Fruit fly (Drosophila melanogaster) whole organism, embryonic: ENCODE data around the gene CG14252.
A peak's percentile ranks its signal among the peaks of the same experiment; 100 is the strongest.

Experiments used
- Ada2b ChIP-seq: fragments of 200-800 bp; sonication (Bioruptor generic); IDR thresholded peaks from 2 replicates; pipeline ENCODE4 v1.3.6; 2022; ENCODE audit warnings: missing biosample characterization, missing genetic modification characterization
- Antp ChIP-seq: fragments of 200-800 bp; sonication (Bioruptor generic); optimal IDR thresholded peaks from 3 replicates; lab custom pipeline; 2016; ENCODE audit warnings: missing biosample characterization, missing genetic modification characterization
- Asciz ChIP-seq: fragments of 200-800 bp; sonication (Bioruptor generic); optimal IDR thresholded peaks from 2 replicates; lab custom pipeline; 2017; ENCODE audit warnings: missing biosample characterization, mild to moderate bottlenecking, missing genetic modification characterization, missing genetic modification reagents
- Blimp-1 ChIP-seq: fragments of 200-800 bp; sonication (Bioruptor generic); optimal IDR thresholded peaks from 3 replicates; lab custom pipeline; 2018; ENCODE audit warnings: missing biosample characterization, missing genetic modification characterization, mild to moderate bottlenecking, moderate library complexity, missing genetic modification reagents
- CG10654 ChIP-seq: fragments of 200-800 bp; sonication (Bioruptor generic); optimal IDR thresholded peaks from 2 replicates; lab custom pipeline; 2016; ENCODE audit warnings: missing biosample characterization, missing genetic modification characterization
- CG12155 ChIP-seq: fragments of 200-800 bp; sonication (Bioruptor generic); optimal IDR thresholded peaks from 3 replicates; lab custom pipeline; 2016; ENCODE audit warnings: missing biosample characterization, missing genetic modification characterization
- CG1233 ChIP-seq: fragments of 200-800 bp; sonication (Bioruptor generic); optimal IDR thresholded peaks from 4 replicates; lab custom pipeline; 2018; ENCODE audit warnings: missing biosample characterization, mild to moderate bottlenecking, missing genetic modification characterization
- CG14667 ChIP-seq: fragments of 200-800 bp; sonication (Bioruptor generic); IDR thresholded peaks from 2 replicates; pipeline ENCODE4 v1.3.6; 2022; ENCODE audit warnings: missing biosample characterization, missing genetic modification characterization
- CG15601 ChIP-seq: fragments of 200-800 bp; sonication (Bioruptor generic); optimal IDR thresholded peaks from 3 replicates; lab custom pipeline; 2019; ENCODE audit warnings: missing biosample characterization, mild to moderate bottlenecking, missing genetic modification characterization, moderate library complexity
- CG16779 ChIP-seq: fragments of 200-800 bp; sonication (Bioruptor generic); IDR thresholded peaks from 2 replicates; pipeline ENCODE4 v1.3.6; 2022; ENCODE audit warnings: missing biosample characterization, missing genetic modification characterization
- CG16863 ChIP-seq: fragments of 200-800 bp; sonication (Bioruptor generic); optimal IDR thresholded peaks from 3 replicates; lab custom pipeline; 2016; ENCODE audit warnings: missing biosample characterization, missing genetic modification characterization
- CG17359 ChIP-seq: fragments of 200-800 bp; sonication (Bioruptor generic); optimal IDR thresholded peaks from 3 replicates; lab custom pipeline; 2018; ENCODE audit warnings: missing biosample characterization, mild to moderate bottlenecking, missing genetic modification characterization, moderate library complexity
- CG5180 ChIP-seq: fragments of 200-800 bp; sonication (Bioruptor generic); optimal IDR thresholded peaks from 3 replicates; lab custom pipeline; 2017; ENCODE audit warnings: missing biosample characterization, missing genetic modification characterization, mild to moderate bottlenecking, moderate library complexity, missing genetic modification reagents
- CG6272 ChIP-seq: fragments of 200-800 bp; sonication (Bioruptor generic); IDR thresholded peaks from 2 replicates; pipeline ENCODE4 v1.3.6; 2022; ENCODE audit warnings: missing biosample characterization, missing genetic modification characterization
- CG7372 ChIP-seq: fragments of 200-800 bp; sonication (Bioruptor generic); IDR thresholded peaks from 2 replicates; pipeline ENCODE4 v1.3.6; 2022; ENCODE audit warnings: missing biosample characterization, missing genetic modification characterization
- CG8089 ChIP-seq: fragments of 200-800 bp; sonication (Bioruptor generic); optimal IDR thresholded peaks from 3 replicates; lab custom pipeline; 2016; ENCODE audit warnings: missing biosample characterization, missing genetic modification characterization
- CG8944 ChIP-seq: fragments of 200-800 bp; sonication (Bioruptor generic); optimal IDR thresholded peaks from 3 replicates; lab custom pipeline; 2016; ENCODE audit warnings: missing biosample characterization, missing genetic modification characterization
- CG9215 ChIP-seq: fragments of 200-800 bp; sonication (Bioruptor generic); IDR thresholded peaks from 2 replicates; pipeline ENCODE4 v1.3.6; 2022; ENCODE audit warnings: missing biosample characterization, missing genetic modification characterization
- CoRest ChIP-seq: fragments of 200-800 bp; sonication (Bioruptor generic); optimal IDR thresholded peaks from 3 replicates; lab custom pipeline; 2018; ENCODE audit warnings: missing biosample characterization, mild to moderate bottlenecking, missing genetic modification characterization, moderate library complexity
- D ChIP-seq, 2 experiments: fragments of 200-800 bp in 1 of 2; fragments of >200 bp in 1 of 2; sonication (Bioruptor generic) in 1 of 2; optimal IDR thresholded peaks; 2 replicates in 1 of 2; 3 replicates in 1 of 2; lab custom pipeline; 2017; ENCODE audit warnings: mild to moderate bottlenecking in 1 of 2, missing biosample characterization in 1 of 2, missing genetic modification characterization in 1 of 2, missing genetic modification reagents in 1 of 2
- Doc2 ChIP-seq: fragments of 200-800 bp; sonication (Bioruptor generic); IDR thresholded peaks from 2 replicates; pipeline ENCODE4 v1.3.6; 2022; ENCODE audit warnings: missing biosample characterization, missing genetic modification characterization
- Fer1 ChIP-seq: fragments of 200-800 bp; sonication (Bioruptor generic); optimal IDR thresholded peaks from 2 replicates; lab custom pipeline; 2017; ENCODE audit warnings: missing biosample characterization, mild to moderate bottlenecking, missing genetic modification characterization
- HLH54F ChIP-seq: fragments of 200-800 bp; sonication (Bioruptor generic); optimal IDR thresholded peaks from 3 replicates; lab custom pipeline; 2016; ENCODE audit warnings: missing biosample characterization, missing genetic modification characterization
- MBD-R2 ChIP-seq: fragments of 200-800 bp; sonication (Bioruptor generic); IDR thresholded peaks from 2 replicates; pipeline ENCODE4 v1.3.6; 2022; ENCODE audit warnings: missing biosample characterization, missing genetic modification characterization
- MESR4 ChIP-seq: fragments of 200-800 bp; sonication (Bioruptor generic); optimal IDR thresholded peaks from 2 replicates; lab custom pipeline; 2018; ENCODE audit warnings: missing biosample characterization, mild to moderate bottlenecking, missing genetic modification characterization, moderate library complexity
- Med ChIP-seq: fragments of 200-800 bp; sonication (Bioruptor generic); peaks from one replicate; lab custom pipeline; 2016; ENCODE audit warnings: missing biosample characterization, missing genetic modification characterization, mild to moderate bottlenecking, inconsistent platforms, moderate library complexity
- Nf-YC ChIP-seq: fragments of 200-800 bp; optimal IDR thresholded peaks from 3 replicates; lab custom pipeline; 2019; ENCODE audit warnings: missing biosample characterization, mild to moderate bottlenecking, missing genetic modification characterization, moderate library complexity
- Ravus ChIP-seq: fragments of 200-800 bp; sonication (Bioruptor generic); IDR thresholded peaks from 2 replicates; pipeline ENCODE4 v1.3.6; 2022; ENCODE audit warnings: missing biosample characterization, missing genetic modification characterization
- Ssrp ChIP-seq: fragments of 200-800 bp; sonication (Bioruptor generic); optimal IDR thresholded peaks from 2 replicates; lab custom pipeline; 2018; ENCODE audit warnings: missing biosample characterization, mild to moderate bottlenecking, missing genetic modification characterization, moderate library complexity
- Stat92E ChIP-seq, 3 experiments: fragments of >200 bp in 2 of 3; fragments of 200-800 bp in 1 of 3; sonication (Bioruptor generic) in 1 of 3; optimal IDR thresholded peaks; 2 replicates each; lab custom pipeline; 2017 to 2019; ENCODE audit warnings: missing biosample characterization in 3 of 3, missing genetic modification characterization in 3 of 3, mild to moderate bottlenecking in 1 of 3, moderate library complexity in 1 of 3
- Trl ChIP-seq, 3 experiments: fragments of >200 bp in 2 of 3; fragments of 200-800 bp in 1 of 3; sonication (Bioruptor generic) in 1 of 3; optimal IDR thresholded peaks; 2 replicates in 1 of 3; 3 replicates in 2 of 3; lab custom pipeline; 2016 to 2017; ENCODE audit warnings: missing biosample characterization in 1 of 3, missing genetic modification characterization in 1 of 3
- Xrp1 ChIP-seq: fragments of 200-800 bp; sonication (Bioruptor generic); IDR thresholded peaks from 2 replicates; pipeline ENCODE4 v1.3.6; 2022; ENCODE audit warnings: missing biosample characterization, missing genetic modification characterization
- bab2 ChIP-seq: fragments of 200-800 bp; sonication (Bioruptor generic); optimal IDR thresholded peaks from 2 replicates; lab custom pipeline; 2016; ENCODE audit warnings: missing biosample characterization, missing genetic modification characterization
- dati ChIP-seq: fragments of 200-800 bp; sonication (Bioruptor generic); IDR thresholded peaks from 2 replicates; pipeline ENCODE4 v1.3.6; 2022; ENCODE audit warnings: missing biosample characterization, missing genetic modification characterization
- dmrt99B ChIP-seq: fragments of 200-800 bp; sonication (Bioruptor generic); optimal IDR thresholded peaks from 2 replicates; lab custom pipeline; 2018; ENCODE audit warnings: missing biosample characterization, mild to moderate bottlenecking, missing genetic modification characterization, moderate library complexity
- esg ChIP-seq: fragments of 200-800 bp; sonication (Bioruptor generic); conservative IDR thresholded peaks from 2 replicates; pipeline ENCODE4 v1.3.6; 2022; ENCODE audit warnings: missing biosample characterization, missing genetic modification characterization
- fd102C ChIP-seq: fragments of 200-800 bp; sonication (Bioruptor generic); optimal IDR thresholded peaks from 2 replicates; lab custom pipeline; 2018; ENCODE audit warnings: missing biosample characterization, mild to moderate bottlenecking, missing genetic modification characterization, moderate library complexity
- gcm ChIP-seq: fragments of 200-800 bp; sonication (Bioruptor generic); optimal IDR thresholded peaks from 2 replicates; lab custom pipeline; 2019; ENCODE audit warnings: missing biosample characterization, mild to moderate bottlenecking, missing genetic modification characterization, moderate library complexity
- hkb ChIP-seq, 2 experiments: fragments of 200-800 bp in 1 of 2; fragments of >200 bp in 1 of 2; sonication (Bioruptor generic) in 1 of 2; IDR thresholded peaks in 1 of 2; optimal IDR thresholded peaks in 1 of 2; 2 replicates each; pipeline versions ENCODE4 v1.3.6 to Lab custom; 2017 to 2022; ENCODE audit warnings: missing biosample characterization in 1 of 2, missing genetic modification characterization in 1 of 2
- hth ChIP-seq: fragments of >200 bp; optimal IDR thresholded peaks from 2 replicates; lab custom pipeline; 2017; ENCODE audit warnings: inconsistent platforms
- kni ChIP-seq: fragments of 200-800 bp; sonication (Bioruptor generic); optimal IDR thresholded peaks from 3 replicates; lab custom pipeline; 2017; ENCODE audit warnings: mild to moderate bottlenecking, missing biosample characterization, missing genetic modification reagents, missing genetic modification characterization
- ro ChIP-seq: fragments of 200-800 bp; sonication (Bioruptor generic); IDR thresholded peaks from 2 replicates; pipeline ENCODE4 v1.3.6; 2022; ENCODE audit warnings: missing biosample characterization, missing genetic modification characterization
- sd ChIP-seq: fragments of 200-800 bp; sonication (Bioruptor generic); optimal IDR thresholded peaks from 3 replicates; lab custom pipeline; 2018; ENCODE audit warnings: missing biosample characterization, mild to moderate bottlenecking, missing genetic modification characterization, moderate library complexity
- slbo ChIP-seq: fragments of 200-800 bp; sonication (Bioruptor generic); IDR thresholded peaks from 2 replicates; pipeline ENCODE4 v1.3.6; 2022; ENCODE audit warnings: missing biosample characterization, missing genetic modification characterization
- sqz ChIP-seq: fragments of 200-800 bp; sonication (Bioruptor generic); optimal IDR thresholded peaks from 3 replicates; lab custom pipeline; 2018; ENCODE audit warnings: missing biosample characterization, mild to moderate bottlenecking, missing genetic modification characterization
- sug ChIP-seq: fragments of 200-800 bp; optimal IDR thresholded peaks from 2 replicates; lab custom pipeline; 2019; ENCODE audit warnings: missing biosample characterization, mild to moderate bottlenecking, missing genetic modification characterization, moderate library complexity
- tna ChIP-seq: fragments of 200-800 bp; sonication (Bioruptor generic); IDR thresholded peaks from 2 replicates; pipeline ENCODE4 v1.3.6; 2022; ENCODE audit warnings: missing biosample characterization, missing genetic modification characterization; ENCODE audit not compliant: partially characterized antibody
- twi ChIP-seq: fragments of 200-800 bp; optimal IDR thresholded peaks from 2 replicates; lab custom pipeline; 2019; ENCODE audit warnings: missing biosample characterization, mild to moderate bottlenecking, missing genetic modification characterization, moderate library complexity
- z ChIP-seq: fragments of 200-800 bp; sonication (Bioruptor generic); IDR thresholded peaks from 3 replicates; pipeline ENCODE4 v1.3.6; 2022; ENCODE audit warnings: missing biosample characterization, missing genetic modification characterization

Gene CG14252

DNA sequence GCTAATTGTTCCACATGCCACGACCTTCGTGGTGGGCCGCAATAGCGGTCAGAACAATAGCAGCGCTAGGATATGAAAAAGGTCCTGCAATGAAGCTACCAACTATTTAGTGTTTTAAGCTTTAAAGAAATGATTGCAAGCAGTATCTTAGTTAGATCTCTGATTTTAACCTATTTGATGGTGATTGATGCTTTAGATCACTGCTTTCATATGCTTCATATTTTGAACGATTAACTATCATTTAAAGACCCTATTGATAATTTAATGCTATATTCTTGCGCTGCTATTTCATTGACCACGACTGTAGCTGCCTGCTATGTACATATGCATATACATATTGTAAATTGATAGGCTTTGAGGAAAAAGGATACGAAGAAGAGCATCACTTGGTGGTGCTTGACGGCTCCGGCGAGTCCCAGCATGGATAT is 18.4 kb downstream of the CG14252 start (continued):
- TF ChIP-seq slbo (GFP tag; lab: Robert Waterston, UW): peak; percentile 45; the same call in 1 of the 2 replicates
- TF ChIP-seq hth (lab: Kevin White, UChicago): no peak
- peak; percentile 8 for TF ChIP-seq CG15601 (tag; lab: Kevin White, UChicago)
- TF ChIP-seq CG17359 (tag; lab: Kevin White, UChicago): peak; percentile 87
- TF ChIP-seq D (optimal IDR thresholded peaks at IDR 0.05; lab: Kevin White, UChicago): no peak
- peak; percentile 82 for TF ChIP-seq D (GFP tag; optimal IDR thresholded peaks at IDR 0.05; lab: Kevin White, UChicago)
- TF ChIP-seq Xrp1 (GFP tag; lab: Robert Waterston, UW): peak; percentile 82
- TF ChIP-seq z (GFP tag; lab: Robert Waterston, UW): no peak
- TF ChIP-seq CG9215: peak; percentile 43; the same call in 1 of the 2 replicates
- no peak for TF ChIP-seq CG8089 (GFP tag; lab: Kevin White, UChicago)
- TF ChIP-seq HLH54F (GFP tag; lab: Kevin White, UChicago): no peak
- peak; percentile 46 for TF ChIP-seq gcm (GFP tag; lab: Kevin White, UChicago)
- TF ChIP-seq sug (tag; lab: Kevin White, UChicago): peak; percentile 40
- no peak for TF ChIP-seq Ssrp
- TF ChIP-seq CoRest: peak; percentile 53
- TF ChIP-seq kni: no peak
- TF ChIP-seq Trl (optimal IDR thresholded peaks at IDR 0.05; lab: Kevin White, UChicago): no peak
- peak; percentile 16 for TF ChIP-seq Trl (GFP tag; optimal IDR thresholded peaks at IDR 0.05; lab: Kevin White, UChicago)
- TF ChIP-seq fd102C (GFP tag; lab: Kevin White, UChicago): no peak
- peak; percentile 78 for TF ChIP-seq CG1233 (GFP tag; lab: Kevin White, UChicago)
- peak; percentile 42 for TF ChIP-seq sqz (GFP tag; lab: Kevin White, UChicago)
- TF ChIP-seq Doc2 (GFP tag; lab: Robert Waterston, UW): no peak
- peak; percentile 40 for TF ChIP-seq CG14667 (GFP tag; lab: Robert Waterston, UW)
- TF ChIP-seq MBD-R2 (GFP tag; lab: Robert Waterston, UW): peak; percentile 42; the same call in 1 of the 2 replicates
- TF ChIP-seq Stat92E (GFP tag; optimal IDR thresholded peaks at IDR 0.05; lab: Kevin White, UChicago): no peak
- peak; percentile 86 for TF ChIP-seq bab2 (GFP tag; lab: Kevin White, UChicago)
- peak; percentile 27 for TF ChIP-seq Nf-YC (tag; lab: Kevin White, UChicago)
- TF ChIP-seq CG10654: peak; percentile 5
- peak; percentile 75 for TF ChIP-seq Blimp-1
- TF ChIP-seq CG16779 (GFP tag; lab: Robert Waterston, UW): 0 out of 2 replicates have a peak, but pooled peaks have one; percentile 19
- no peak for TF ChIP-seq sd
- no peak for TF ChIP-seq CG7372
- peak; percentile 53; the same call in 1 of the 2 replicates for TF ChIP-seq Ada2b (GFP tag; lab: Robert Waterston, UW)
- TF ChIP-seq CG8944 (GFP tag; lab: Kevin White, UChicago): peak; percentile 52
- TF ChIP-seq CG12155 (GFP tag; lab: Kevin White, UChicago): peak; percentile 15
- no peak for TF ChIP-seq ro (GFP tag; lab: Robert Waterston, UW)
- TF ChIP-seq Med (GFP tag; lab: Kevin White, UChicago): peak; percentile 97
- TF ChIP-seq CG6272 (GFP tag; lab: Robert Waterston, UW): no peak
- TF ChIP-seq hkb (optimal IDR thresholded peaks at IDR 0.05; lab: Kevin White, UChicago): no peak
- TF ChIP-seq hkb (GFP tag; IDR thresholded peaks at IDR 0.05; lab: Robert Waterston, UW): peak; percentile 56; the same call in 1 of the 2 replicates
- TF ChIP-seq Asciz: peak; percentile 78
- no peak for TF ChIP-seq tna (GFP tag; lab: Robert Waterston, UW)
- peak; percentile 9 for TF ChIP-seq twi (tag; lab: Kevin White, UChicago)
- TF ChIP-seq CG16863 (GFP tag; lab: Kevin White, UChicago): no peak
- TF ChIP-seq Antp (GFP tag; lab: Kevin White, UChicago): peak; percentile 30
- no peak; the same call in 1 of the 2 replicates for TF ChIP-seq esg (GFP tag; lab: Robert Waterston, UW)
- no peak for TF ChIP-seq MESR4 (GFP tag; lab: Kevin White, UChicago)
- TF ChIP-seq CG5180 (GFP tag; lab: Kevin White, UChicago): peak; percentile 68
- peak; percentile 76 for TF ChIP-seq dmrt99B
- TF ChIP-seq Ravus (GFP tag; lab: Robert Waterston, UW): no peak
- TF ChIP-seq Fer1 (GFP tag; lab: Kevin White, UChicago): peak; percentile 81
- TF ChIP-seq dati: no peak; the same call in 1 of the 2 replicates
